Fruit fly (Drosophila melanogaster) whole organism, prepupa: ENCODE measurements around the gene Alg2.
A peak's percentile ranks its signal among the peaks of the same experiment; 100 is the strongest.

Source experiments
- Blimp-1 ChIP-seq: fragments of 200-800 bp; sonication (Bioruptor generic); optimal IDR thresholded peaks from 3 replicates; lab custom pipeline; 2017; ENCODE audit warnings: missing biosample characterization, missing genetic modification characterization, mild to moderate bottlenecking, moderate library complexity, missing genetic modification reagents
- CG10631 ChIP-seq: fragments of 200-800 bp; sonication (Bioruptor generic); optimal IDR thresholded peaks from 2 replicates; lab custom pipeline; 2016; ENCODE audit warnings: missing biosample characterization, missing genetic modification characterization
- CG10669 ChIP-seq: fragments of 200-800 bp; sonication (Bioruptor generic); optimal IDR thresholded peaks from 3 replicates; lab custom pipeline; 2018; ENCODE audit warnings: missing biosample characterization, mild to moderate bottlenecking, missing genetic modification characterization, moderate library complexity
- CG11294 ChIP-seq: fragments of 200-800 bp; sonication (Bioruptor generic); IDR thresholded peaks from 2 replicates; pipeline ENCODE4 v1.3.6; 2022; ENCODE audit warnings: missing biosample characterization, missing genetic modification characterization
- CG11762 ChIP-seq: fragments of 200-800 bp; sonication (Bioruptor generic); optimal IDR thresholded peaks from 3 replicates; lab custom pipeline; 2016; ENCODE audit warnings: missing biosample characterization, missing genetic modification characterization; ENCODE audit not compliant: insufficient read depth
- CG15336 ChIP-seq: fragments of 200-800 bp; sonication (Bioruptor generic); IDR thresholded peaks from 2 replicates; pipeline ENCODE4 v1.3.6; 2022; ENCODE audit warnings: missing biosample characterization, missing genetic modification characterization
- CG1621 ChIP-seq: fragments of 200-800 bp; sonication (Bioruptor generic); optimal IDR thresholded peaks from 3 replicates; lab custom pipeline; 2018; ENCODE audit warnings: missing biosample characterization, mild to moderate bottlenecking, missing genetic modification characterization
- CG3032 ChIP-seq: fragments of 200-800 bp; optimal IDR thresholded peaks from 2 replicates; lab custom pipeline; 2019; ENCODE audit warnings: missing biosample characterization, mild to moderate bottlenecking, missing genetic modification characterization, moderate library complexity
- CG3919 ChIP-seq: fragments of 200-800 bp; sonication (Bioruptor generic); optimal IDR thresholded peaks from 3 replicates; lab custom pipeline; 2016; ENCODE audit warnings: missing biosample characterization, missing genetic modification characterization
- CG6163 ChIP-seq: fragments of 200-800 bp; sonication (Bioruptor generic); IDR thresholded peaks from 3 replicates; pipeline ENCODE4 v1.3.6; 2022; ENCODE audit warnings: missing biosample characterization, missing genetic modification characterization
- CG6276 ChIP-seq: fragments of 200-800 bp; sonication (Bioruptor generic); optimal IDR thresholded peaks from 2 replicates; lab custom pipeline; 2017; ENCODE audit warnings: missing biosample characterization, mild to moderate bottlenecking, missing genetic modification characterization
- CG6808 ChIP-seq: fragments of 200-800 bp; sonication (Bioruptor generic); optimal IDR thresholded peaks from 3 replicates; lab custom pipeline; 2017; ENCODE audit warnings: missing biosample characterization, missing genetic modification characterization, mild to moderate bottlenecking, moderate library complexity, missing genetic modification reagents
- CG7368 ChIP-seq: fragments of 200-800 bp; sonication (Bioruptor generic); optimal IDR thresholded peaks from 3 replicates; lab custom pipeline; 2016; ENCODE audit warnings: missing biosample characterization, missing genetic modification characterization
- CG8119 ChIP-seq: fragments of 200-800 bp; sonication (Bioruptor generic); IDR thresholded peaks from 3 replicates; pipeline ENCODE4 v1.3.6; 2022; ENCODE audit warnings: missing biosample characterization, missing genetic modification characterization
- CG8319 ChIP-seq: fragments of 200-800 bp; sonication (Bioruptor generic); optimal IDR thresholded peaks from 3 replicates; lab custom pipeline; 2016; ENCODE audit warnings: missing biosample characterization, missing genetic modification characterization
- Eip75B ChIP-seq: fragments of 200-800 bp; sonication (Bioruptor generic); optimal IDR thresholded peaks from 3 replicates; lab custom pipeline; 2016; ENCODE audit warnings: missing biosample characterization, missing genetic modification characterization
- Eip78C ChIP-seq: fragments of 200-800 bp; sonication (Bioruptor generic); peaks from one replicate; lab custom pipeline; 2016; ENCODE audit warnings: missing biosample characterization, missing genetic modification characterization
- Eip93F ChIP-seq: fragments of 200-800 bp; sonication (Bioruptor generic); optimal IDR thresholded peaks from 2 replicates; lab custom pipeline; 2016; ENCODE audit warnings: missing biosample characterization, mild to moderate bottlenecking, missing genetic modification characterization
- Ets21C ChIP-seq: fragments of 200-800 bp; sonication (Bioruptor generic); optimal IDR thresholded peaks from 3 replicates; lab custom pipeline; 2016; ENCODE audit warnings: missing biosample characterization, missing genetic modification characterization
- Ets96B ChIP-seq: fragments of 200-800 bp; optimal IDR thresholded peaks from 2 replicates; lab custom pipeline; 2019; ENCODE audit warnings: missing biosample characterization, mild to moderate bottlenecking, missing genetic modification characterization, moderate library complexity
- Gug ChIP-seq: fragments of 200-800 bp; sonication (Bioruptor generic); IDR thresholded peaks from 2 replicates; pipeline ENCODE4 v1.3.6; 2022; ENCODE audit warnings: missing biosample characterization, missing genetic modification characterization
- Hr4 ChIP-seq: fragments of 200-800 bp; sonication (Bioruptor generic); optimal IDR thresholded peaks from 3 replicates; lab custom pipeline; 2016; ENCODE audit warnings: missing biosample characterization, missing genetic modification characterization
- Lpt ChIP-seq: fragments of 200-800 bp; sonication (Bioruptor generic); optimal IDR thresholded peaks from 3 replicates; lab custom pipeline; 2016; ENCODE audit warnings: missing biosample characterization, missing genetic modification characterization
- Met ChIP-seq: fragments of 200-800 bp; sonication (Bioruptor generic); optimal IDR thresholded peaks from 3 replicates; lab custom pipeline; 2016; ENCODE audit warnings: missing biosample characterization, missing genetic modification characterization
- OdsH ChIP-seq: fragments of 200-800 bp; sonication (Bioruptor generic); optimal IDR thresholded peaks from 3 replicates; lab custom pipeline; 2016; ENCODE audit warnings: missing biosample characterization, missing genetic modification characterization
- Sox102F ChIP-seq: fragments of 200-800 bp; sonication (Bioruptor generic); optimal IDR thresholded peaks from 2 replicates; lab custom pipeline; 2016; ENCODE audit warnings: missing biosample characterization, mild to moderate bottlenecking, missing genetic modification characterization
- Sox14 ChIP-seq: fragments of 200-800 bp; sonication (Bioruptor generic); optimal IDR thresholded peaks from 3 replicates; lab custom pipeline; 2016; ENCODE audit warnings: missing biosample characterization, missing genetic modification characterization
- achi ChIP-seq: fragments of 200-800 bp; sonication (Bioruptor generic); optimal IDR thresholded peaks from 3 replicates; lab custom pipeline; 2016; ENCODE audit warnings: missing biosample characterization, missing genetic modification characterization
- acj6 ChIP-seq: fragments of 200-800 bp; sonication (Bioruptor generic); optimal IDR thresholded peaks from 3 replicates; lab custom pipeline; 2016; ENCODE audit warnings: missing biosample characterization, missing genetic modification characterization
- cyc ChIP-seq: fragments of 200-800 bp; sonication (Bioruptor generic); optimal IDR thresholded peaks from 3 replicates; lab custom pipeline; 2016; ENCODE audit warnings: missing biosample characterization, missing genetic modification characterization
- dsx ChIP-seq: fragments of 200-800 bp; optimal IDR thresholded peaks from 3 replicates; lab custom pipeline; 2019; ENCODE audit warnings: missing biosample characterization, mild to moderate bottlenecking, missing genetic modification characterization, moderate library complexity; ENCODE audit not compliant: poor library complexity, severe bottlenecking
- eg ChIP-seq: fragments of 200-800 bp; sonication (Bioruptor generic); IDR thresholded peaks from 3 replicates; pipeline ENCODE4 v1.3.6; 2022; ENCODE audit warnings: missing biosample characterization, missing genetic modification characterization
- esn ChIP-seq: fragments of 200-800 bp; sonication (Bioruptor generic); optimal IDR thresholded peaks from 2 replicates; lab custom pipeline; 2016; ENCODE audit warnings: missing biosample characterization, mild to moderate bottlenecking, missing genetic modification characterization, moderate library complexity
- fkh ChIP-seq: fragments of 200-800 bp; sonication (Bioruptor generic); optimal IDR thresholded peaks from 3 replicates; lab custom pipeline; 2017; ENCODE audit warnings: missing biosample characterization, mild to moderate bottlenecking, missing genetic modification characterization, moderate library complexity
- lz ChIP-seq: fragments of 200-800 bp; sonication (Bioruptor generic); optimal IDR thresholded peaks from 3 replicates; lab custom pipeline; 2016; ENCODE audit warnings: missing biosample characterization, missing genetic modification characterization
- spab ChIP-seq: fragments of 200-800 bp; sonication (Bioruptor generic); optimal IDR thresholded peaks from 2 replicates; lab custom pipeline; 2017; ENCODE audit warnings: missing biosample characterization, mild to moderate bottlenecking, missing genetic modification characterization, missing genetic modification reagents
- ss ChIP-seq, 2 experiments: fragments of 200-800 bp; sonication (Bioruptor generic); optimal IDR thresholded peaks; 2 replicates in 1 of 2; 3 replicates in 1 of 2; lab custom pipeline; 2017 to 2018; ENCODE audit warnings: mild to moderate bottlenecking in 2 of 2, missing biosample characterization in 2 of 2, missing genetic modification characterization in 2 of 2, moderate library complexity in 1 of 2
- svp ChIP-seq: fragments of 200-800 bp; sonication (Bioruptor generic); peaks from one replicate; lab custom pipeline; 2016; ENCODE audit warnings: missing biosample characterization, missing genetic modification characterization
- topi ChIP-seq: fragments of 200-800 bp; sonication (Bioruptor generic); optimal IDR thresholded peaks from 3 replicates; lab custom pipeline; 2016; ENCODE audit warnings: missing biosample characterization, missing genetic modification characterization
- vri ChIP-seq: fragments of 200-800 bp; sonication (Bioruptor generic); optimal IDR thresholded peaks from 3 replicates; lab custom pipeline; 2016; ENCODE audit warnings: missing biosample characterization, mild to moderate bottlenecking, missing genetic modification characterization

The Alg2 gene

dm6 chr3L:3096073-3096725, 47.4 kb upstream of the Alg2 start:
- no peak for TF ChIP-seq fkh (GFP tag; lab: Kevin White, UChicago)
- peak; percentile 43 for TF ChIP-seq Met (GFP tag; lab: Kevin White, UChicago)
- TF ChIP-seq Blimp-1 (GFP tag; lab: Kevin White, UChicago), result no peak
- TF ChIP-seq CG11762 (GFP tag; lab: Kevin White, UChicago), result no peak
- TF ChIP-seq CG1621, result no peak
- peak; percentile 12 for TF ChIP-seq CG7368 (GFP tag; lab: Kevin White, UChicago)
- no peak for TF ChIP-seq CG11294 (GFP tag; lab: Robert Waterston, UW)
- TF ChIP-seq Sox14 (GFP tag; lab: Kevin White, UChicago), result peak; percentile 34
- TF ChIP-seq svp (GFP tag; lab: Kevin White, UChicago), result peak; percentile 82
- no peak for TF ChIP-seq spab (GFP tag; lab: Kevin White, UChicago)
- peak; percentile 22 for TF ChIP-seq CG10631 (GFP tag; lab: Kevin White, UChicago)
- peak; percentile 42 for TF ChIP-seq topi (GFP tag; lab: Kevin White, UChicago)
- peak; percentile 38 for TF ChIP-seq CG3032 (tag; lab: Kevin White, UChicago)
- TF ChIP-seq Gug, result no peak
- TF ChIP-seq Eip93F (GFP tag; lab: Kevin White, UChicago), result peak; percentile 46
- TF ChIP-seq CG8319 (GFP tag; lab: Kevin White, UChicago), result no peak
- TF ChIP-seq Eip78C (GFP tag; lab: Kevin White, UChicago), result peak; percentile 86
- TF ChIP-seq Sox102F, result no peak
- no peak for TF ChIP-seq Hr4 (GFP tag; lab: Kevin White, UChicago)
- TF ChIP-seq CG3919 (GFP tag; lab: Kevin White, UChicago), result peak; percentile 43
- TF ChIP-seq Eip75B (GFP tag; lab: Kevin White, UChicago), result peak; percentile 24
- peak; percentile 58 for TF ChIP-seq CG6808 (GFP tag; lab: Kevin White, UChicago)
- peak; percentile 40 for TF ChIP-seq esn
- peak in 1 of 2 experiments; percentile 39 for TF ChIP-seq ss (GFP tag; optimal IDR thresholded peaks at IDR 0.05; lab: Kevin White, UChicago)
- no peak for TF ChIP-seq Ets21C
- TF ChIP-seq acj6 (GFP tag; lab: Kevin White, UChicago), result peak; percentile 10
- no peak for TF ChIP-seq CG6276 (GFP tag; lab: Kevin White, UChicago)
- TF ChIP-seq CG10669 (GFP tag; lab: Kevin White, UChicago), result peak; percentile 24
- no peak for TF ChIP-seq vri (GFP tag; lab: Kevin White, UChicago)
- TF ChIP-seq cyc (GFP tag; lab: Kevin White, UChicago), result peak; percentile 15
- TF ChIP-seq dsx (GFP tag; lab: Kevin White, UChicago), result peak; percentile 32
- TF ChIP-seq Ets96B, result peak; percentile 33
- peak; percentile 51 for TF ChIP-seq achi
- TF ChIP-seq OdsH (GFP tag; lab: Kevin White, UChicago), result peak; percentile 31
- no peak for TF ChIP-seq Lpt
- TF ChIP-seq CG6163 (GFP tag; lab: Robert Waterston, UW), result 0 out of 3 replicates have a peak, but pooled peaks have one; percentile 14
- 0 out of 2 replicates have a peak, but pooled peaks have one; percentile 43 for TF ChIP-seq CG15336
- peak; percentile 45; the same call in 1 of the 3 replicates for TF ChIP-seq eg (GFP tag; lab: Robert Waterston, UW)
- peak; percentile 62; the same call in 2 of the 3 replicates for TF ChIP-seq CG8119 (GFP tag; lab: Robert Waterston, UW)
- peak; percentile 39 for TF ChIP-seq lz (GFP tag; lab: Kevin White, UChicago)
